Worm (Caenorhabditis elegans): ENCODE data around the gene K02F6.8.
"Not testable (repeated sequence)": the region's sequence is repeated elsewhere in the genome, so short reads cannot be mapped to it uniquely, and the experiment has no call there.

The K02F6.8 gene

DNA sequence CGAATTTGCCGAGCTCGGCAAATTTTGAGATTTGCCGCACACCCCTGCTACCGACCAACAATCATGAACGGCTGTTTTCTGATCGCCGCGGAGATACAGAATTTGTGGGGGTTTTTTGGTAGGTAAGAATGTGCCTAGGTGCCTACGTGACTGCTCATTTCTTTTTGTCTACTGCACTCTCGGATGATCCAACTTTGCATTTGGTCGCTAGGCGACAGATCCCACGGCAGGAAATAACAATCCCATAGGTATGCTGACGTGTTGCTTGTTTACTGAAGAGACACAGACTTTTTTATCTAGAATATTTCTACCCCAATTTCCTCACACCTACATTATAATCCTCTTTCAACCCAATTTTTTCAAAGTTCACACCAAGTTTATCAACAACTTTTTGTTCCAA lies at the start of gene K02F6.8:
TSS of gene K02F6.8 (minus strand) at position 101 of the 400 bp plus-strand sequence.
- TF ChIP-seq lin-13 (GFP tag; optimal IDR thresholded peaks at IDR 0.05); zip-4 (GFP tag; optimal IDR thresholded peaks at IDR 0.05); efl-1 (optimal IDR thresholded peaks at IDR 0.05); efl-1 (GFP tag; optimal IDR thresholded peaks at IDR 0.05 in 1 of 2): not testable (repeated sequence)

DNA sequence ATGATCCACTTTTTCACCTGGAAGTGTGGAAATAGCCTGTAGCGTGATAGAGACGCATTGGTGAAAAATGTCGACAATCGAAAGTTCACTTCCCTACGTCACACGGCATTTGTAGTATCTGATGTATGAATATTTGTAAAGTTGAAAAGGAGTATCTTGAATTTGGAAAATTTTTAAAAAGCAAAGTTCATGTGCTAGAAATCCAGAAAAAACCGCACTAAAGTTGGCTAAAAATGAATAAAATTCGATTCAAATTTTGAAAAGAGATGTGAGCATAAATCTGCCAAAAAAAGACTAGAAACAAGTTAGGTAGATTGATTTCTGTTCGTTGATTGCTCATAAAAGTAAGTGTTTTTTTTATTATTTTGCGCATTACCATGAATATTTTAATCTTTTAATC lies 48.2 kb upstream of the K02F6.8 start, which contains the start of gene sri-74:
TSS of gene sri-74 (minus strand) at position 101 of the 400 bp plus-strand sequence.
- no peak for TF ChIP-seq ceh-63 (GFP tag; optimal IDR thresholded peaks at IDR 0.05)
- no peak for TF ChIP-seq sup-37 (GFP tag; optimal IDR thresholded peaks at IDR 0.05)
- TF ChIP-seq efl-1 (optimal IDR thresholded peaks at IDR 0.05) = no peak
- no peak for TF ChIP-seq efl-1 (GFP tag; optimal IDR thresholded peaks at IDR 0.05 in 1 of 2)
- no peak for TF ChIP-seq nhr-71 (tag; optimal IDR thresholded peaks at IDR 0.05)
- TF ChIP-seq nhr-77 (tag; optimal IDR thresholded peaks at IDR 0.05) = no peak
- TF ChIP-seq pqm-1 (tag; optimal IDR thresholded peaks at IDR 0.05) = no peak
- no peak for TF ChIP-seq zag-1 (tag; optimal IDR thresholded peaks at IDR 0.05)
- no peak for TF ChIP-seq jun-1 (tag; optimal IDR thresholded peaks at IDR 0.05)
- TF ChIP-seq mdl-1 (tag; optimal IDR thresholded peaks at IDR 0.05) = no peak
- no peak for TF ChIP-seq snpc-4 (tag; optimal IDR thresholded peaks at IDR 0.05)
- no peak for TF ChIP-seq efl-3 (GFP tag; optimal IDR thresholded peaks at IDR 0.05)
- TF ChIP-seq isw-1 (GFP tag; IDR thresholded peaks at IDR 0.05) = no peak
- TF ChIP-seq skn-1 (tag; optimal IDR thresholded peaks at IDR 0.05) = no peak
- TF ChIP-seq ets-5 (GFP tag; IDR thresholded peaks at IDR 0.05) = no peak
- TF ChIP-seq tlp-1 (tag; optimal IDR thresholded peaks at IDR 0.05) = no peak

DNA sequence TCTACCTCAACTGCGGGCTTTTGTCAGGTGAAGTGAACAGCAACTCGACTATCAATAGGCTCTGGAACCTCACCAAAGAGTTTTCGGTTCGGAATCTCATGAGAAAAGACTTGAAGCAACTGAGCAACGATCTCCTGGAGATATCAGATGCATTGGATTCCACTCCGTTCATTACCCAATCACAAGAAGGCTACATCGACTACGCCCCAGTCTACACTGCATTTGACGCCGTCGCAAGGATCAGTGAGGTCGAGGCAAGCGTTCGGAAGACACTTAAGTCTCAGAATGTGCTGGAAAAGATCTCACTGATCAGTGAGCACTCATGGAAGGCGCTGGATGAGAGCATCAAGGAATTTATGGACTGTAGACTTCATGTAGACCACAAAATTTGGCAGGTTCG lies 43.4 kb upstream of the K02F6.8 start:
- no peak for TF ChIP-seq efl-1 (optimal IDR thresholded peaks at IDR 0.05)
- peak in 1 of 2 experiments; percentile 5 for TF ChIP-seq efl-1 (GFP tag; optimal IDR thresholded peaks at IDR 0.05 in 1 of 2)
- TF ChIP-seq C16A3.4 (tag; optimal IDR thresholded peaks at IDR 0.05) = no peak

DNA sequence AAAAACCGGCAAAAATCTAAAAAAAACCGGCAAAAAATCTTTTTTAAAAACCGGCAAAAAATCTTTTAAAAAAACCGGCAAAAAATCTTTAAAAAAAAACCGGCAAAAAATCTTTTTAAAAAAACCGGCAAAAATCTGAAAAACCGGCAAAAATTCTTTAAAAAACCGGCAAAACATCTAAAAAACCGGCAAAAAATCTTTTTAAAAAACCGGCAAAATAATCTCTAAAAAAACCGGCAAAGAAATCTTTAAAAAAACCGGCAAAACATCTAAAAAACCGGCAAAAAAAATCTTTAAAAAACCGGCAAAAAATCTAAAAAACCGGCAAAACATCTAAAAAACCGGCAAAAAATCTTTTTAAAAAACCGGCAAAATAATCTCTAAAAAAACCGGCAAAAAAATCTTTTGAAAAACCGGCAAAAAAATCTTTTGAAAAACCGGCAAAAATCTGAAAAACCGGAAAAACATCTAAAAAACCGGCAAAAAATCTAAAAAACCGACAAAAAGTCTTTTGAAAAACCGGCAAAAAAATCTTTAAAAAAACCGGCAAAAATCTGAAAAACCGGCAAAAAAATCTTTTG lies 35.6 kb upstream of the K02F6.8 start:
- TF ChIP-seq efl-3 (GFP tag; optimal IDR thresholded peaks at IDR 0.05) (peak; percentile 23), irx-1 (tag; optimal IDR thresholded peaks at IDR 0.05) (peak; percentile 29)

DNA sequence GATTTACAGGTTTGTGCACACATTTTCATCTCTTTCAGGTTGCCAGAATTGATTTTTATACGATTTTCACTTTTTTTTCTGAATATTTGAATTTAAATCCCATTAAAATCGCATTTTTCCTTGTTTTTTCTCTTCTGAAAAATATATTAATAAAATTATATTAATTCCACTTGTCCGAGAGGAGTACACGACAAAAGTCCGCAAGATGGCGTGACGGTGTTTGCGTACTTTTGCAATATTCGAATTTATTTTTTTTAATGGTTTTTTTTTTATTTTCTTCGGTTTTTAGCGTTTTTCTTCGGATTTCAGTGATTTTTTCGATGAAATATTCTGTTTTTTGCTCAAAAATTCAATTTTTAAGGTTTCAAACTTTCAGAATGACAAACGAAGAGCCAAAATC lies 30.0 kb upstream of the K02F6.8 start, which contains the start of gene usp-39:
TSS of gene usp-39 (plus strand) at position 377 of the 400 bp plus-strand sequence.
- TF ChIP-seq sox-4 (tag; optimal IDR thresholded peaks at IDR 0.05) = peak; percentile 71
- no peak for TF ChIP-seq nhr-76 (tag; optimal IDR thresholded peaks at IDR 0.05)
- TF ChIP-seq ceh-88 (GFP tag; IDR thresholded peaks at IDR 0.05) = peak; percentile 69; the same call in 1 of the 2 replicates
- TF ChIP-seq elt-2 (tag; optimal IDR thresholded peaks at IDR 0.05) = peak; percentile 67
- TF ChIP-seq irx-1 (tag; optimal IDR thresholded peaks at IDR 0.05) = peak; percentile 87
- TF ChIP-seq mep-1 (tag; optimal IDR thresholded peaks at IDR 0.05) = peak; percentile 98
- TF ChIP-seq lsy-2 (tag; optimal IDR thresholded peaks at IDR 0.05) = peak; percentile 88 to 94
- TF ChIP-seq isw-1 (GFP tag; IDR thresholded peaks at IDR 0.05) = peak; percentile 66
- no peak for TF ChIP-seq sptf-1 (tag; optimal IDR thresholded peaks at IDR 0.05)
- TF ChIP-seq jun-1 (tag; optimal IDR thresholded peaks at IDR 0.05) = peak; percentile 12
- no peak for TF ChIP-seq nhr-71 (tag; optimal IDR thresholded peaks at IDR 0.05)
- TF ChIP-seq egl-27 (tag; optimal IDR thresholded peaks at IDR 0.05) = no peak
- TF ChIP-seq lin-15B (tag; optimal IDR thresholded peaks at IDR 0.05) = peak; percentile 66
- peak; percentile 73 for TF ChIP-seq fkh-10 (GFP tag; optimal IDR thresholded peaks at IDR 0.05)
- peak; percentile 6 for TF ChIP-seq fkh-4 (tag; optimal IDR thresholded peaks at IDR 0.05; ENCODE audit: borderline replicate concordance)
- TF ChIP-seq ces-1 (GFP tag; optimal IDR thresholded peaks at IDR 0.05) = peak; percentile 17
- TF ChIP-seq unc-130 (tag; optimal IDR thresholded peaks at IDR 0.05) = peak; percentile 90
- TF ChIP-seq nhr-11 (tag; optimal IDR thresholded peaks at IDR 0.05) = peak; percentile 54
- no peak for TF ChIP-seq lir-3 (tag; optimal IDR thresholded peaks at IDR 0.05; ENCODE audit: poor library complexity)
- no peak for TF ChIP-seq fkh-8 (tag; optimal IDR thresholded peaks at IDR 0.05)
- peak; percentile 76 for TF ChIP-seq snpc-4 (tag; optimal IDR thresholded peaks at IDR 0.05)
- peak; percentile 51 for TF ChIP-seq fos-1 (tag; optimal IDR thresholded peaks at IDR 0.05)
- TF ChIP-seq vab-15 (tag; optimal IDR thresholded peaks at IDR 0.05) = no peak
- TF ChIP-seq ztf-4 (tag; optimal IDR thresholded peaks at IDR 0.05) = peak; percentile 48
- no peak for TF ChIP-seq mab-9 (GFP tag; IDR thresholded peaks at IDR 0.05)
- TF ChIP-seq unc-86 (tag; optimal IDR thresholded peaks at IDR 0.05) = peak; percentile 80
- peak; percentile 97 for TF ChIP-seq F16B12.6 (tag; optimal IDR thresholded peaks at IDR 0.05)
- TF ChIP-seq ceh-63 (GFP tag; optimal IDR thresholded peaks at IDR 0.05) = no peak
- TF ChIP-seq snu-23 (GFP tag; optimal IDR thresholded peaks at IDR 0.05) = peak; percentile 90
- peak in 1 of 2 experiments; percentile 23 for TF ChIP-seq mdl-1 (tag; optimal IDR thresholded peaks at IDR 0.05)
- TF ChIP-seq dsc-1 (tag; optimal IDR thresholded peaks at IDR 0.05) = no peak

Measured in whole organism, L1 larva.